Worm (Caenorhabditis elegans) whole organism, early embryonic: ENCODE measurements around the gene srh-195.
"Not testable (repeated sequence)": the region's sequence is repeated elsewhere in the genome, so short reads cannot be mapped to it uniquely, and the experiment has no call there.

Experiments used
- B0310.2 ChIP-seq: sonication (generic microtip); optimal IDR thresholded peaks from 2 replicates; lab custom pipeline; 2016; ENCODE audit warnings: mild to moderate bottlenecking, missing genetic modification characterization, missing compliant biosample characterization
- F13C5.2 ChIP-seq: sonication (generic microtip); optimal IDR thresholded peaks from 2 replicates; lab custom pipeline; 2017; ENCODE audit warnings: mild to moderate bottlenecking, missing genetic modification characterization, inconsistent platforms, missing compliant biosample characterization
- aly-1 ChIP-seq: sonication (generic microtip); optimal IDR thresholded peaks from 2 replicates; lab custom pipeline; 2016; ENCODE audit warnings: missing genetic modification characterization, missing compliant biosample characterization
- ama-1 ChIP-seq: fragments of 150-350 bp; optimal IDR thresholded peaks from 2 replicates; lab custom pipeline; 2014
- ceh-13 ChIP-seq: fragments of 200-800 bp; sonication (Bioruptor generic); optimal IDR thresholded peaks from 2 replicates; lab custom pipeline; 2018; ENCODE audit warnings: mild to moderate bottlenecking, missing genetic modification characterization, missing compliant biosample characterization
- ceh-36 ChIP-seq: sonication (generic microtip); optimal IDR thresholded peaks from 2 replicates; lab custom pipeline; 2016; ENCODE audit warnings: missing genetic modification characterization, inconsistent platforms, missing compliant biosample characterization
- ets-7 ChIP-seq: sonication (generic microtip); optimal IDR thresholded peaks from 2 replicates; lab custom pipeline; 2016; ENCODE audit warnings: missing genotype, missing genetic modification characterization, missing compliant biosample characterization
- flt-1 ChIP-seq: fragments of 200-800 bp; sonication (Bioruptor generic); IDR thresholded peaks from 2 replicates; pipeline ENCODE4 v1.3.6; 2022; ENCODE audit warnings: missing genetic modification characterization, missing compliant biosample characterization
- hmbx-1 ChIP-seq: sonication (generic microtip); optimal IDR thresholded peaks from 2 replicates; lab custom pipeline; 2016; ENCODE audit warnings: mild to moderate bottlenecking, missing genetic modification characterization, missing compliant biosample characterization
- hmg-4 ChIP-seq: fragments of 200-800 bp; sonication (Bioruptor generic); optimal IDR thresholded peaks from 2 replicates; lab custom pipeline; 2018; ENCODE audit warnings: mild to moderate bottlenecking, missing genetic modification characterization, missing compliant biosample characterization
- hnd-1 ChIP-seq: sonication (generic microtip); optimal IDR thresholded peaks from 2 replicates; lab custom pipeline; 2016; ENCODE audit warnings: missing genetic modification characterization, missing compliant biosample characterization
- pes-1 ChIP-seq: fragments of 200-800 bp; sonication (Bioruptor generic); IDR thresholded peaks from 2 replicates; pipeline ENCODE4 v1.3.6; 2022; ENCODE audit warnings: missing genetic modification reagents, missing genetic modification characterization, missing compliant biosample characterization
- scrt-1 ChIP-seq: fragments of 200-800 bp; sonication (Bioruptor generic); IDR thresholded peaks from 2 replicates; pipeline ENCODE4 v1.3.6; 2022; ENCODE audit warnings: missing genetic modification characterization, missing compliant biosample characterization
- sea-1 ChIP-seq: fragments of 200-800 bp; sonication (Bioruptor generic); conservative IDR thresholded peaks from 2 replicates; pipeline ENCODE4 v1.3.6; 2022; ENCODE audit warnings: missing genetic modification characterization, missing compliant biosample characterization
- tbx-11 ChIP-seq: fragments of 200-800 bp; sonication (Bioruptor generic); IDR thresholded peaks from 2 replicates; pipeline ENCODE4 v1.3.6; 2022; ENCODE audit warnings: missing genetic modification characterization, missing compliant biosample characterization
- tbx-37 ChIP-seq: fragments of 200-800 bp; sonication (Bioruptor generic); conservative IDR thresholded peaks from 2 replicates; pipeline ENCODE4 v1.3.6; 2022; ENCODE audit warnings: missing genetic modification reagents, missing genetic modification characterization, missing compliant biosample characterization

The srh-195 gene

ce11 chrII:2075513-2075912 is 41.2 kb downstream of the srh-195 start, which contains the start of gene F07E5.8:
TSS of gene F07E5.8 (minus strand) at chrII:2075613.
- TF ChIP-seq B0310.2 (tag; lab: Kevin White, UChicago) (no peak), ets-7 (tag; lab: Kevin White, UChicago) (no peak), hmg-4 (no peak), flt-1 (GFP tag; lab: Robert Waterston, UW) (no peak)

- TF ChIP-seq aly-1 (tag; lab: Kevin White, UChicago) (no peak), F13C5.2 (no peak), scrt-1 (GFP tag; lab: Robert Waterston, UW) (no peak), ama-1 (lab: Kevin White, UChicago) (no peak), ceh-36 (tag; lab: Kevin White, UChicago) (no peak), ceh-13 (GFP tag; lab: Kevin White, UChicago) (no peak), tbx-37 (no peak), hmg-4 (no peak), hmbx-1 (tag; lab: Kevin White, UChicago) (no peak), ets-7 (tag; lab: Kevin White, UChicago) (no peak), flt-1 (GFP tag; lab: Robert Waterston, UW) (no peak), pes-1 (GFP tag; lab: Robert Waterston, UW) (no peak), sea-1 (GFP tag; lab: Robert Waterston, UW) (no peak), B0310.2 (tag; lab: Kevin White, UChicago) (no peak), tbx-11 (GFP tag; lab: Robert Waterston, UW) (no peak), hnd-1 (tag; lab: Kevin White, UChicago) (no peak)
Measured at ce11 chrII:2071429-2071828, 45.3 kb downstream of the srh-195 start, which contains the start of gene F07E5.7. TSS of gene F07E5.7 (minus strand) at chrII:2071529.

ce11 chrII:2067451-2068021 is 49.2 kb downstream of the srh-195 start, which contains the start of gene F07E5.12:
TSS of gene F07E5.12 (plus strand) at chrII:2067971.
- TF ChIP-seq tbx-37; ama-1 (lab: Kevin White, UChicago); aly-1 (tag; lab: Kevin White, UChicago): not testable (repeated sequence)
